Fruit fly (Drosophila melanogaster) whole organism, adult: ENCODE data around the gene Hydr2.

Source experiments
- CG12768 ChIP-seq: fragments of 200-800 bp; sonication (Bioruptor generic); optimal IDR thresholded peaks from 2 replicates; lab custom pipeline; 2017; ENCODE audit warnings: missing biosample characterization, missing genetic modification characterization, mild to moderate bottlenecking, moderate library complexity, missing genetic modification reagents
- CG14711 ChIP-seq: fragments of 200-800 bp; sonication (Bioruptor generic); optimal IDR thresholded peaks from 2 replicates; lab custom pipeline; 2018; ENCODE audit warnings: missing biosample characterization, mild to moderate bottlenecking, missing genetic modification characterization, moderate library complexity
- CG1620 ChIP-seq: fragments of 200-800 bp; sonication (Bioruptor generic); optimal IDR thresholded peaks from 2 replicates; lab custom pipeline; 2016; ENCODE audit warnings: missing biosample characterization, missing genetic modification characterization
- Clk ChIP-seq: fragments of 200-800 bp; sonication (Bioruptor generic); optimal IDR thresholded peaks from 2 replicates; lab custom pipeline; 2017; ENCODE audit warnings: missing biosample characterization, missing genetic modification characterization
- ovo ChIP-seq: fragments of 200-800 bp; sonication (Bioruptor generic); optimal IDR thresholded peaks from 2 replicates; lab custom pipeline; 2016; ENCODE audit warnings: missing biosample characterization, missing genetic modification characterization
- toe ChIP-seq: fragments of 200-800 bp; sonication (Bioruptor generic); optimal IDR thresholded peaks from 2 replicates; lab custom pipeline; 2016; ENCODE audit warnings: missing biosample characterization, missing genetic modification characterization

- TF ChIP-seq CG14711 (tag; lab: Kevin White, UChicago): no peak
- TF ChIP-seq CG12768 (GFP tag; lab: Kevin White, UChicago): no peak
- TF ChIP-seq Clk (GFP tag; lab: Kevin White, UChicago): no peak
- TF ChIP-seq ovo (GFP tag; lab: Kevin White, UChicago): no peak
- no peak for TF ChIP-seq toe
- TF ChIP-seq CG1620: no peak
These were observed 48.6 kb upstream of the Hydr2 start for dm6 chr2L:3114887-3115286.
